Worm (Caenorhabditis elegans) whole organism, young adult: Measurements from ENCODE around the gene panl-3.

Experiments
- F23B12.7 ChIP-seq: sonication (generic microtip); optimal IDR thresholded peaks from 2 replicates; lab custom pipeline; 2017; ENCODE audit warnings: missing genetic modification characterization, mild to moderate bottlenecking, missing compliant biosample characterization, antibody characterized with exemption, moderate library complexity; ENCODE audit not compliant: insufficient read depth
- Y79H2A.3 ChIP-seq: fragments of 200-800 bp; sonication (Bioruptor generic); conservative IDR thresholded peaks from 2 replicates; pipeline ENCODE4 v1.3.6; 2022; ENCODE audit warnings: missing genetic modification reagents, missing genetic modification characterization, missing compliant biosample characterization
- die-1 ChIP-seq: sonication (generic microtip); optimal IDR thresholded peaks from 2 replicates; lab custom pipeline; 2016; ENCODE audit warnings: missing genotype, mild to moderate bottlenecking, missing genetic modification characterization, missing compliant biosample characterization
- snpc-1.1 ChIP-seq: sonication (generic microtip); optimal IDR thresholded peaks from 2 replicates; lab custom pipeline; 2017; ENCODE audit warnings: missing genetic modification characterization, mild to moderate bottlenecking, missing compliant biosample characterization, antibody characterized with exemption, moderate library complexity, missing genotype, missing genetic modification reagents; ENCODE audit not compliant: insufficient read depth

ce11 chrIII:9825073-9825828 is 6.4 kb downstream of the panl-3 start, which contains the start of gene ZK632.9:
- TF ChIP-seq Y79H2A.3 (GFP tag; lab: Robert Waterston, UW): 0 out of 2 replicates have a peak, but pooled peaks have one; percentile 10
- no peak for TF ChIP-seq F23B12.7 (tag; lab: Kevin White, UChicago)
- TF ChIP-seq die-1 (tag; lab: Kevin White, UChicago): no peak
- TF ChIP-seq snpc-1.1 (tag; lab: Kevin White, UChicago): no peak
